Worm (Caenorhabditis elegans) whole organism, young adult: Measurements from ENCODE around the gene mrpl-22.

Source experiments
- B0336.3 ChIP-seq: fragments of 200-800 bp; sonication (Bioruptor generic); IDR thresholded peaks from 2 replicates; pipeline ENCODE4 v1.3.6; 2022; ENCODE audit warnings: missing genetic modification characterization, missing compliant biosample characterization
- C06A6.2 ChIP-seq: fragments of 200-800 bp; sonication (Bioruptor generic); conservative IDR thresholded peaks from 2 replicates; pipeline ENCODE4 v1.3.6; 2022; ENCODE audit warnings: missing genetic modification characterization, missing compliant biosample characterization
- D2030.7 ChIP-seq: fragments of 200-800 bp; sonication (Bioruptor generic); IDR thresholded peaks from 2 replicates; pipeline ENCODE4 v1.3.6; 2022; ENCODE audit warnings: missing genetic modification reagents, missing genetic modification characterization, missing compliant biosample characterization
- F10E7.11 ChIP-seq: sonication (generic microtip); optimal IDR thresholded peaks from 2 replicates; lab custom pipeline; 2017; ENCODE audit warnings: mild to moderate bottlenecking, missing genetic modification characterization, moderate library complexity, missing compliant biosample characterization
- F23B12.7 ChIP-seq: sonication (generic microtip); optimal IDR thresholded peaks from 2 replicates; lab custom pipeline; 2017; ENCODE audit warnings: missing genetic modification characterization, mild to moderate bottlenecking, missing compliant biosample characterization, antibody characterized with exemption, moderate library complexity; ENCODE audit not compliant: insufficient read depth
- F39B2.1 ChIP-seq: fragments of 200-800 bp; sonication (Bioruptor generic); IDR thresholded peaks from 2 replicates; pipeline ENCODE4 v1.3.6; 2022; ENCODE audit warnings: missing genetic modification reagents, missing genetic modification characterization, missing compliant biosample characterization
- F49E8.2 ChIP-seq: sonication (generic microtip); optimal IDR thresholded peaks from 3 replicates; lab custom pipeline; 2017; ENCODE audit warnings: missing genetic modification characterization, mild to moderate bottlenecking, missing compliant biosample characterization, antibody characterized with exemption, moderate library complexity; ENCODE audit not compliant: insufficient read depth
- F55B11.4 ChIP-seq: sonication (generic microtip); optimal IDR thresholded peaks from 2 replicates; lab custom pipeline; 2016; ENCODE audit warnings: missing compliant biosample characterization, missing genetic modification characterization, borderline replicate concordance; ENCODE audit not compliant: insufficient read depth
- F57C9.4 ChIP-seq: sonication (generic microtip); optimal IDR thresholded peaks from 2 replicates; lab custom pipeline; 2017; ENCODE audit warnings: mild to moderate bottlenecking, missing genetic modification characterization, missing compliant biosample characterization
- K11D2.4 ChIP-seq: fragments of 200-800 bp; sonication (Bioruptor generic); IDR thresholded peaks from 2 replicates; pipeline ENCODE4 v1.3.6; 2022; ENCODE audit warnings: missing genetic modification reagents, missing genetic modification characterization, missing compliant biosample characterization
- Y67H2A.10 ChIP-seq: fragments of 200-800 bp; sonication (Bioruptor generic); conservative IDR thresholded peaks from 2 replicates; pipeline ENCODE4 v1.3.6; 2022; ENCODE audit warnings: missing genetic modification reagents, missing genetic modification characterization, missing compliant biosample characterization
- Y79H2A.3 ChIP-seq: fragments of 200-800 bp; sonication (Bioruptor generic); conservative IDR thresholded peaks from 2 replicates; pipeline ENCODE4 v1.3.6; 2022; ENCODE audit warnings: missing genetic modification reagents, missing genetic modification characterization, missing compliant biosample characterization
- ZK185.1 ChIP-seq: sonication (generic microtip); optimal IDR thresholded peaks from 2 replicates; lab custom pipeline; 2016; ENCODE audit warnings: mild to moderate bottlenecking, missing genetic modification characterization, missing compliant biosample characterization; ENCODE audit not compliant: poor library complexity, severe bottlenecking
- aptf-2 ChIP-seq: fragments of 200-800 bp; sonication (Bioruptor generic); conservative IDR thresholded peaks from 2 replicates; pipeline ENCODE4 v1.3.6; 2022; ENCODE audit warnings: missing genetic modification reagents, missing genetic modification characterization, missing compliant biosample characterization
- aptf-3 ChIP-seq: fragments of 200-800 bp; sonication (Bioruptor generic); IDR thresholded peaks from 2 replicates; pipeline ENCODE4 v1.3.6; 2022; ENCODE audit warnings: missing genetic modification characterization, missing compliant biosample characterization
- athp-1 ChIP-seq: sonication (generic microtip); optimal IDR thresholded peaks from 2 replicates; lab custom pipeline; 2017; ENCODE audit warnings: mild to moderate bottlenecking, missing genetic modification characterization, missing compliant biosample characterization
- attf-6 ChIP-seq: fragments of 200-800 bp; sonication (Bioruptor generic); IDR thresholded peaks from 2 replicates; pipeline ENCODE4 v1.3.6; 2022; ENCODE audit warnings: missing genetic modification reagents, missing genetic modification characterization, missing compliant biosample characterization
- bed-1 ChIP-seq: fragments of 200-800 bp; sonication (Bioruptor generic); IDR thresholded peaks from 2 replicates; pipeline ENCODE4 v1.3.6; 2022; ENCODE audit warnings: missing genetic modification reagents, missing genetic modification characterization, missing compliant biosample characterization
- ceh-100 ChIP-seq: fragments of 200-800 bp; sonication (Bioruptor generic); IDR thresholded peaks from 2 replicates; pipeline ENCODE4 v1.3.6; 2022; ENCODE audit warnings: missing genetic modification reagents, missing genetic modification characterization, missing compliant biosample characterization
- ceh-27 ChIP-seq: fragments of 200-800 bp; sonication (Bioruptor generic); optimal IDR thresholded peaks from 2 replicates; lab custom pipeline; 2018; ENCODE audit warnings: mild to moderate bottlenecking, missing genetic modification characterization, moderate library complexity, missing compliant biosample characterization
- ceh-91 ChIP-seq: fragments of 200-800 bp; sonication (Bioruptor generic); IDR thresholded peaks from 2 replicates; pipeline ENCODE4 v1.3.6; 2022; ENCODE audit warnings: missing genetic modification reagents, missing genetic modification characterization, missing compliant biosample characterization
- dpl-1 ChIP-seq: fragments of 150-350 bp; optimal IDR thresholded peaks from 2 replicates; lab custom pipeline; 2014; ENCODE audit warnings: missing biosample characterization, missing genetic modification reagents, missing genetic modification characterization
- efl-1 ChIP-seq: fragments of 150-350 bp; optimal IDR thresholded peaks from 2 replicates; lab custom pipeline; 2014; ENCODE audit warnings: missing biosample characterization, missing genetic modification reagents, missing genetic modification characterization
- egl-44 ChIP-seq: fragments of 200-800 bp; sonication (Bioruptor generic); IDR thresholded peaks from 2 replicates; pipeline ENCODE4 v1.3.6; 2022; ENCODE audit warnings: missing genetic modification reagents, missing genetic modification characterization, missing compliant biosample characterization
- ekl-4 ChIP-seq: fragments of 200-800 bp; sonication (Bioruptor generic); IDR thresholded peaks from 2 replicates; pipeline ENCODE4 v1.3.6; 2022; ENCODE audit warnings: missing genetic modification reagents, missing genetic modification characterization, missing compliant biosample characterization
- ets-4 ChIP-seq: fragments of 200-800 bp; sonication (Bioruptor generic); optimal IDR thresholded peaks from 2 replicates; lab custom pipeline; 2018; ENCODE audit warnings: mild to moderate bottlenecking, missing genetic modification characterization, missing compliant biosample characterization
- gei-17 ChIP-seq: fragments of 200-800 bp; sonication (Bioruptor generic); optimal IDR thresholded peaks from 2 replicates; lab custom pipeline; 2018; ENCODE audit warnings: mild to moderate bottlenecking, missing genetic modification characterization, missing compliant biosample characterization
- him-1 ChIP-seq: sonication (generic microtip); optimal IDR thresholded peaks from 2 replicates; lab custom pipeline; 2016; ENCODE audit warnings: missing genotype, missing genetic modification reagents, missing genetic modification characterization, missing compliant biosample characterization
- hlh-12 ChIP-seq: sonication (generic microtip); optimal IDR thresholded peaks from 2 replicates; lab custom pipeline; 2016; ENCODE audit warnings: missing genetic modification characterization, missing compliant biosample characterization
- hlh-26 ChIP-seq: fragments of 200-800 bp; sonication (Bioruptor generic); conservative IDR thresholded peaks from 2 replicates; pipeline ENCODE4 v1.3.6; 2022; ENCODE audit warnings: missing genetic modification reagents, missing genetic modification characterization, missing compliant biosample characterization
- hrde-1 ChIP-seq: sonication (generic microtip); optimal IDR thresholded peaks from 2 replicates; lab custom pipeline; 2016; ENCODE audit warnings: missing genetic modification characterization, mild to moderate bottlenecking, missing compliant biosample characterization, moderate library complexity, missing genotype, missing genetic modification reagents, borderline replicate concordance
- let-607 ChIP-seq, 2 experiments: fragments of 200-800 bp in 1 of 2; sonication (Bioruptor generic) in 1 of 2; sonication (generic microtip) in 1 of 2; optimal IDR thresholded peaks; 2 replicates each; lab custom pipeline; 2016 to 2018; ENCODE audit warnings: mild to moderate bottlenecking in 2 of 2, missing compliant biosample characterization in 2 of 2, missing genetic modification characterization in 2 of 2, moderate library complexity in 2 of 2, missing genotype in 1 of 2
- lin-35 ChIP-seq, 3 experiments: fragments of 150-350 bp in 2 of 3; sonication (generic microtip) in 1 of 3; optimal IDR thresholded peaks; 2 replicates each; lab custom pipeline; 2014 to 2018; ENCODE audit warnings: missing biosample characterization in 3 of 3, missing genetic modification characterization in 3 of 3, missing genetic modification reagents in 3 of 3
- lin-40 ChIP-seq: sonication (generic microtip); optimal IDR thresholded peaks from 2 replicates; lab custom pipeline; 2016; ENCODE audit warnings: missing genetic modification characterization, mild to moderate bottlenecking, missing compliant biosample characterization, missing genotype, missing genetic modification reagents
- madf-10 ChIP-seq: sonication (generic microtip); optimal IDR thresholded peaks from 2 replicates; lab custom pipeline; 2016; ENCODE audit warnings: mild to moderate bottlenecking, missing genetic modification characterization, missing compliant biosample characterization
- madf-8 ChIP-seq: fragments of 200-800 bp; sonication (Bioruptor generic); conservative IDR thresholded peaks from 2 replicates; pipeline ENCODE4 v1.3.6; 2022; ENCODE audit warnings: missing genetic modification reagents, missing genetic modification characterization, missing compliant biosample characterization
- mel-28 ChIP-seq: sonication (generic microtip); optimal IDR thresholded peaks from 2 replicates; lab custom pipeline; 2016; ENCODE audit warnings: borderline replicate concordance, mild to moderate bottlenecking, missing genetic modification characterization, missing compliant biosample characterization
- nfya-1 ChIP-seq: sonication (generic microtip); optimal IDR thresholded peaks from 2 replicates; lab custom pipeline; 2017; ENCODE audit warnings: antibody characterized with exemption, missing compliant biosample characterization, missing genetic modification characterization, borderline replicate concordance; ENCODE audit not compliant: insufficient read depth
- nfya-2 ChIP-seq: fragments of 200-800 bp; sonication (Bioruptor generic); IDR thresholded peaks from 2 replicates; pipeline ENCODE4 v1.3.6; 2022; ENCODE audit warnings: missing genetic modification reagents, missing genetic modification characterization, missing compliant biosample characterization
- nhr-80 ChIP-seq: sonication (generic microtip); optimal IDR thresholded peaks from 2 replicates; lab custom pipeline; 2016; ENCODE audit warnings: missing genetic modification characterization, missing compliant biosample characterization
- nhr-90 ChIP-seq: sonication (generic microtip); optimal IDR thresholded peaks from 2 replicates; lab custom pipeline; 2016; ENCODE audit warnings: missing genotype, mild to moderate bottlenecking, missing genetic modification characterization, missing compliant biosample characterization
- rcor-1 ChIP-seq: fragments of 200-800 bp; sonication (Bioruptor generic); IDR thresholded peaks from 2 replicates; pipeline ENCODE4 v1.3.6; 2022; ENCODE audit warnings: missing genetic modification reagents, missing genetic modification characterization, missing compliant biosample characterization
- rpc-1 ChIP-seq, 2 experiments: fragments of 150-350 bp in 1 of 2; sonication (generic microtip) in 1 of 2; optimal IDR thresholded peaks; 2 replicates each; lab custom pipeline; 2014 to 2018; ENCODE audit warnings: missing biosample characterization in 1 of 2, missing genetic modification characterization in 1 of 2, missing genetic modification reagents in 1 of 2, missing genotype in 1 of 2
- sea-2 ChIP-seq: fragments of 200-800 bp; sonication (Bioruptor generic); IDR thresholded peaks from 2 replicates; pipeline ENCODE4 v1.3.6; 2022; ENCODE audit warnings: missing genetic modification characterization, missing compliant biosample characterization
- unc-130 ChIP-seq: sonication (generic microtip); optimal IDR thresholded peaks from 2 replicates; lab custom pipeline; 2016; ENCODE audit warnings: missing genetic modification reagents, missing genetic modification characterization, missing compliant biosample characterization
- ztf-22 ChIP-seq: fragments of 200-800 bp; sonication (Bioruptor generic); optimal IDR thresholded peaks from 2 replicates; lab custom pipeline; 2018; ENCODE audit warnings: mild to moderate bottlenecking, missing genetic modification characterization, moderate library complexity, missing compliant biosample characterization
- ztf-25 ChIP-seq: fragments of 200-800 bp; sonication (Bioruptor generic); IDR thresholded peaks from 2 replicates; pipeline ENCODE4 v1.3.6; 2022; ENCODE audit warnings: missing genetic modification reagents, missing genetic modification characterization, missing compliant biosample characterization

mrpl-22 gene

DNA sequence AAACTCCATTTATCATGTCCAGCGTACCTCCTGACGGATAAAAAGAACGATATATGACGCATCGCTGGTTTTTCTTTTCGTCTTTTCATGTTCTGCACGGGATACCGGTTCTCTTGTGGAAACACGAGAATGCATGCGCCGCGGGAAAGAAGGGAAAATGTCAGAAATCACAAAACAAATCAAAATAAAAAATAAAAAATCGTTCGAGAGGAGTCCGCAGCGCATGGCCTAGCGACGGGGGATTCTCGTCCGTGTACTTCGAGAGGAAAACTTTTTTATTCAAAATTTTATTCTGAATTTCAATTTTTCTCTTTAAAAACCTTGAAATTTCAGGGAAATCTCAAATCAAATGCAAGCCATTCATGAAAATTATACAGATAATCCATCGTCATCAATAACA, 5.9 kb downstream of the mrpl-22 start, which contains the start of the genes lron-10 and hpr-9 (continued):
- TF ChIP-seq sea-2, result 0 out of 2 replicates have a peak, but pooled peaks have one; percentile 31
- TF ChIP-seq madf-8 (GFP tag; lab: Robert Waterston, UW), result peak; percentile 39
- TF ChIP-seq unc-130 (GFP tag; lab: Kevin White, UChicago), result peak; percentile 78
- peak; percentile 95 for TF ChIP-seq ZK185.1 (tag; lab: Kevin White, UChicago)
- TF ChIP-seq F57C9.4 (tag; lab: Kevin White, UChicago), result no peak
- TF ChIP-seq C06A6.2 (GFP tag; lab: Robert Waterston, UW), result peak; percentile 46; the same call in 1 of the 2 replicates
- no peak for TF ChIP-seq F55B11.4 (tag; lab: Kevin White, UChicago)
- TF ChIP-seq F23B12.7 (tag; lab: Kevin White, UChicago), result no peak
- TF ChIP-seq gei-17 (GFP tag; lab: Kevin White, UChicago), result no peak
- peak; percentile 77 for TF ChIP-seq ceh-27 (GFP tag; lab: Kevin White, UChicago)
- peak in 1 of 3 experiments; percentile 73 for TF ChIP-seq lin-35 (GFP tag; optimal IDR thresholded peaks at IDR 0.05; lab: Kevin White, UChicago)
- peak; percentile 67; the same call in 1 of the 2 replicates for TF ChIP-seq aptf-2 (GFP tag; lab: Robert Waterston, UW)
- no peak for TF ChIP-seq nhr-90 (tag; lab: Kevin White, UChicago)
- TF ChIP-seq ztf-25 (GFP tag; lab: Robert Waterston, UW), result no peak
- TF ChIP-seq attf-6 (GFP tag; lab: Robert Waterston, UW), result no peak
- TF ChIP-seq F10E7.11 (tag; lab: Kevin White, UChicago), result no peak
- no peak for TF ChIP-seq aptf-3 (GFP tag; lab: Robert Waterston, UW)
- no peak for TF ChIP-seq F39B2.1
- no peak for TF ChIP-seq nfya-2
- TF ChIP-seq egl-44 (GFP tag; lab: Robert Waterston, UW), result no peak
- TF ChIP-seq F49E8.2 (tag; lab: Kevin White, UChicago), result no peak
- TF ChIP-seq Y67H2A.10, result no peak
- TF ChIP-seq rpc-1 (optimal IDR thresholded peaks at IDR 0.05; lab: Kevin White, UChicago), result no peak
- TF ChIP-seq rpc-1 (tag; optimal IDR thresholded peaks at IDR 0.05; lab: Kevin White, UChicago), result no peak
- peak; percentile 14 for TF ChIP-seq hrde-1 (tag; lab: Kevin White, UChicago)
- peak; percentile 58 for TF ChIP-seq him-1
- peak; percentile 17 for TF ChIP-seq dpl-1 (GFP tag; lab: Kevin White, UChicago)
- peak; percentile 69 for TF ChIP-seq mel-28
- TF ChIP-seq rcor-1 (GFP tag; lab: Robert Waterston, UW), result peak; percentile 76
- no peak for TF ChIP-seq hlh-12
- no peak for TF ChIP-seq efl-1
- peak; percentile 86; the same call in 1 of the 2 replicates for TF ChIP-seq bed-1 (GFP tag; lab: Robert Waterston, UW)
- peak; percentile 42 for TF ChIP-seq ztf-22 (GFP tag; lab: Kevin White, UChicago)
- TF ChIP-seq ekl-4 (GFP tag; lab: Robert Waterston, UW), result no peak; the same call in 1 of the 2 replicates
- peak; percentile 20 to 68 for TF ChIP-seq let-607 (tag; optimal IDR thresholded peaks at IDR 0.05; lab: Kevin White, UChicago)
- TF ChIP-seq lin-40 (tag; lab: Kevin White, UChicago), result peak; percentile 86
- peak; percentile 73 for TF ChIP-seq madf-10 (tag; lab: Kevin White, UChicago)
- no peak for TF ChIP-seq ets-4 (GFP tag; lab: Kevin White, UChicago)
- TF ChIP-seq K11D2.4, result peak; percentile 84
- TF ChIP-seq hlh-26 (GFP tag; lab: Robert Waterston, UW), result no peak
- TF ChIP-seq ceh-100 (GFP tag; lab: Robert Waterston, UW), result peak; percentile 23; the same call in 1 of the 2 replicates
- TF ChIP-seq nhr-80 (tag; lab: Kevin White, UChicago), result peak; percentile 11
- peak; percentile 49 for TF ChIP-seq ceh-91 (GFP tag; lab: Robert Waterston, UW)
- peak; percentile 72 for TF ChIP-seq B0336.3 (GFP tag; lab: Robert Waterston, UW)
- peak; percentile 80 for TF ChIP-seq athp-1
- TF ChIP-seq Y79H2A.3 (GFP tag; lab: Robert Waterston, UW), result no peak
- TF ChIP-seq D2030.7 (GFP tag; lab: Robert Waterston, UW), result peak; percentile 65
- no peak for TF ChIP-seq nfya-1
